Fruit fly (Drosophila melanogaster): Measurements from ENCODE around the gene Capa.
"Not testable (repeated sequence)": the region's sequence is repeated elsewhere in the genome, so short reads cannot be mapped to it uniquely, and the experiment has no call there.

DNA sequence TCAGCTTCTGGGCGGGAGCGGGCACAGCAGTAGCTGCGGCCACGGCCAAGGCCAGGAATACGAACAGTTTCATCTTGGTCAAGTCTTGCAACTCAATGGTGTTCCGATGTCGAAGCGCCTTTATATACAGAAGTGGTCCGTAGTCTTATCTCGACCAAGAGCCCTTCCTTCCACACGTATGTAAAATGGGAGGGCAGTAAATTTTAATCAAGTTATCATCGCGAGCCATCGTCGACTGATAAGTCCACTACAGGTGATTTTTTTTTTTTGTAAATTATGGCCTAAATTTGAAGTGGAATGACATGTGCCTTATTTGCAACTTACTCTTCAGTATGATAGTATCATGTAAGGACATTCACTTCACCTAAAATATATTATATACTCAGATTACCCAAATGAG, 10.4 kb upstream of the Capa start, which contains the start of gene Jon99Cii:
- not testable (repeated sequence) for TF ChIP-seq usp (GFP tag; optimal IDR thresholded peaks at IDR 0.05); EcR (GFP tag; optimal IDR thresholded peaks at IDR 0.05); Dll (optimal IDR thresholded peaks at IDR 0.05); pan (optimal IDR thresholded peaks at IDR 0.05)
